Worm (Caenorhabditis elegans) whole organism, L4/young adult: ENCODE results near the gene Y49F6B.14.

Experiments
- W03F9.2 ChIP-seq: fragments of 150-350 bp; optimal IDR thresholded peaks from 2 replicates; lab custom pipeline; 2014; ENCODE audit warnings: missing biosample characterization, missing genetic modification characterization
- dao-5 ChIP-seq: sonication (generic microtip); optimal IDR thresholded peaks from 2 replicates; lab custom pipeline; 2016; ENCODE audit warnings: missing genotype, missing genetic modification characterization, moderate library complexity, missing compliant biosample characterization
- him-1 ChIP-seq: sonication (generic microtip); optimal IDR thresholded peaks from 2 replicates; lab custom pipeline; 2016; ENCODE audit warnings: missing genotype, missing genetic modification reagents, missing genetic modification characterization, missing compliant biosample characterization

- no peak for TF ChIP-seq W03F9.2 (tag; lab: Kevin White, UChicago)
- TF ChIP-seq dao-5 (tag; lab: Kevin White, UChicago) = no peak
- no peak for TF ChIP-seq him-1 (tag; lab: Kevin White, UChicago)
Observed at ce11 chrII:3473744-3474143, 41.5 kb downstream of the Y49F6B.14 start, which contains the start of gene sdz-32.
